Fruit fly (Drosophila melanogaster): Measurements from ENCODE around the gene EMC2B.

EMC2B gene

DNA sequence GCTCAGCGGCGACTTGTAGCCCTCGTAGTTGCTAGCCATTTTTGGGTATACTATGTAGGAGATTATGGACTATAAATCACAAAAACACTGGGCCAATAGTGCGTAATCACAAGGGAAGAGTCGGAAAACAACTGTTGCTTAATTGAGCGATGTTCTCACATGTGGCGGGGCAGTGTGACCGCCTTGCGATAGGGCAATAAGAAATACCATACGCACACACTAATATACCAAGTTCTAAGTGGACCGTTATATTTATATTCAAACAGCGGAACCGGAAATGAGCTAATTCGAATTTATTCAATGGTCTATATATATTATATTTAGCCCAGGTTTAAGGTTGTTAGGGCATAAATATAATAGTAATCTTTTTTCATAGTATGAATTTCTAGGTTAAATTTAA, 29.3 kb upstream of the EMC2B start, which contains the start of gene Adsl (continued):
- TF ChIP-seq Lim3 (GFP tag; IDR thresholded peaks at IDR 0.05) (no peak), vfl (GFP tag; optimal IDR thresholded peaks at IDR 0.05) (no peak), CG31388 (GFP tag; optimal IDR thresholded peaks at IDR 0.05) (no peak), rib (GFP tag; IDR thresholded peaks at IDR 0.05) (no peak), D (optimal IDR thresholded peaks at IDR 0.05) (no peak), D (GFP tag; optimal IDR thresholded peaks at IDR 0.05) (peak; percentile 47), shn (GFP tag; optimal IDR thresholded peaks at IDR 0.05) (no peak), Hand (GFP tag; optimal IDR thresholded peaks at IDR 0.05) (no peak), CG2199 (GFP tag; IDR thresholded peaks at IDR 0.05) (no peak), Ssrp (tag; optimal IDR thresholded peaks at IDR 0.05) (no peak), CkIIα-i1 (GFP tag; IDR thresholded peaks at IDR 0.05) (no peak), tio (GFP tag; optimal IDR thresholded peaks at IDR 0.05) (no peak), Mad (GFP tag; optimal IDR thresholded peaks at IDR 0.05) (peak; percentile 18), pros (GFP tag; optimal IDR thresholded peaks at IDR 0.05) (no peak), Tbp (GFP tag; optimal IDR thresholded peaks at IDR 0.05) (no peak), gem (tag; optimal IDR thresholded peaks at IDR 0.05) (no peak), Gug (GFP tag; IDR thresholded peaks at IDR 0.05) (no peak), Hr78 (GFP tag; optimal IDR thresholded peaks at IDR 0.05) (no peak), CG34376 (GFP tag; optimal IDR thresholded peaks at IDR 0.05) (no peak), aop (GFP tag; IDR thresholded peaks at IDR 0.05) (peak; percentile 62; the same call in 1 of the 2 replicates), CG6654 (GFP tag; optimal IDR thresholded peaks at IDR 0.05) (peak; percentile 7), insv (GFP tag; optimal IDR thresholded peaks at IDR 0.05) (peak in 1 of 2 experiments; percentile 68), Ptx1 (GFP tag; IDR thresholded peaks at IDR 0.05) (no peak), vnd (GFP tag; IDR thresholded peaks at IDR 0.05; ENCODE audit: partially characterized antibody) (no peak), CG2678 (tag; optimal IDR thresholded peaks at IDR 0.05) (no peak), CG30020 (tag; optimal IDR thresholded peaks at IDR 0.05) (no peak), NK7.1 (GFP tag; optimal IDR thresholded peaks at IDR 0.05) (no peak), CG4707 (GFP tag; optimal IDR thresholded peaks at IDR 0.05) (peak; percentile 75), CG18476 (GFP tag; optimal IDR thresholded peaks at IDR 0.05) (no peak), Fer3 (tag; optimal IDR thresholded peaks at IDR 0.05) (no peak), lbe (GFP tag; optimal IDR thresholded peaks at IDR 0.05) (no peak), CG2116 (GFP tag; optimal IDR thresholded peaks at IDR 0.05) (peak; percentile 80), lmd (GFP tag; IDR thresholded peaks at IDR 0.05) (no peak), Max (GFP tag; optimal IDR thresholded peaks at IDR 0.05) (peak; percentile 86), NFAT (GFP tag; IDR thresholded peaks at IDR 0.05) (peak; percentile 8; the same call in 1 of the 2 replicates), CG12219 (GFP tag; optimal IDR thresholded peaks at IDR 0.05) (peak; percentile 76), pita (GFP tag; optimal IDR thresholded peaks at IDR 0.05) (no peak), CG5245 (GFP tag; optimal IDR thresholded peaks at IDR 0.05) (no peak), CG10209 (GFP tag; optimal IDR thresholded peaks at IDR 0.05) (peak; percentile 68), peb (GFP tag; IDR thresholded peaks at IDR 0.05) (no peak), Med (GFP tag) (peak; percentile 95), Meics (GFP tag; optimal IDR thresholded peaks at IDR 0.05) (peak; percentile 83), CG3838 (GFP tag; optimal IDR thresholded peaks at IDR 0.05) (no peak), dan (GFP tag; IDR thresholded peaks at IDR 0.05) (no peak), Ets97D (GFP tag; optimal IDR thresholded peaks at IDR 0.05) (peak; percentile 99), CG13775 (GFP tag; optimal IDR thresholded peaks at IDR 0.05) (peak; percentile 81), CG7987 (GFP tag; optimal IDR thresholded peaks at IDR 0.05) (peak; percentile 87), Taf1 (GFP tag; IDR thresholded peaks at IDR 0.05) (no peak), CG2129 (GFP tag; IDR thresholded peaks at IDR 0.05; ENCODE audit: partially characterized antibody) (no peak), CG9876 (GFP tag; optimal IDR thresholded peaks at IDR 0.05) (no peak), Poxn (GFP tag; IDR thresholded peaks at IDR 0.05) (no peak), Fer1 (GFP tag; optimal IDR thresholded peaks at IDR 0.05) (no peak)
